Fruit fly (Drosophila melanogaster) whole organism, pupa: ENCODE measurements around the gene Cchl.

Source experiments
- CG10348 ChIP-seq: fragments of 200-800 bp; sonication (Bioruptor generic); IDR thresholded peaks from 2 replicates; pipeline ENCODE4 v1.3.6; 2022; ENCODE audit warnings: missing biosample characterization, missing genetic modification characterization
- CG12605 ChIP-seq: fragments of 200-800 bp; sonication (Bioruptor generic); IDR thresholded peaks from 2 replicates; pipeline ENCODE4 v1.3.6; 2022; ENCODE audit warnings: missing biosample characterization, missing genetic modification characterization
- CG13204 ChIP-seq: fragments of 200-800 bp; sonication (Bioruptor generic); optimal IDR thresholded peaks from 2 replicates; lab custom pipeline; 2018; ENCODE audit warnings: missing biosample characterization, mild to moderate bottlenecking, missing genetic modification characterization, moderate library complexity
- CG14655 ChIP-seq: fragments of 200-800 bp; sonication (Bioruptor generic); optimal IDR thresholded peaks from 3 replicates; lab custom pipeline; 2017; ENCODE audit warnings: mild to moderate bottlenecking, missing biosample characterization, missing genetic modification reagents, missing genetic modification characterization
- CG15710 ChIP-seq: fragments of 200-800 bp; sonication (Bioruptor generic); optimal IDR thresholded peaks from 2 replicates; lab custom pipeline; 2018; ENCODE audit warnings: missing biosample characterization, mild to moderate bottlenecking, missing genetic modification characterization, moderate library complexity
- CG17806 ChIP-seq: fragments of 200-800 bp; sonication (Bioruptor generic); optimal IDR thresholded peaks from 2 replicates; lab custom pipeline; 2018; ENCODE audit warnings: missing biosample characterization, mild to moderate bottlenecking, missing genetic modification characterization, moderate library complexity
- CG32121 ChIP-seq: fragments of 200-800 bp; sonication (Bioruptor generic); IDR thresholded peaks from 2 replicates; pipeline ENCODE4 v1.3.6; 2022; ENCODE audit warnings: missing biosample characterization, missing genetic modification characterization
- CG34367 ChIP-seq: fragments of 200-800 bp; sonication (Bioruptor generic); optimal IDR thresholded peaks from 2 replicates; lab custom pipeline; 2018; ENCODE audit warnings: missing biosample characterization, mild to moderate bottlenecking, missing genetic modification characterization
- CG4496 ChIP-seq: fragments of 200-800 bp; sonication (Bioruptor generic); IDR thresholded peaks from 3 replicates; pipeline ENCODE4 v1.3.6; 2022; ENCODE audit warnings: missing biosample characterization, missing genetic modification characterization
- CG8159 ChIP-seq: fragments of 200-800 bp; sonication (Bioruptor generic); optimal IDR thresholded peaks from 3 replicates; lab custom pipeline; 2018; ENCODE audit warnings: missing biosample characterization, mild to moderate bottlenecking, missing genetic modification characterization, moderate library complexity
- CG8301 ChIP-seq: fragments of 200-800 bp; sonication (Bioruptor generic); optimal IDR thresholded peaks from 2 replicates; lab custom pipeline; 2018; ENCODE audit warnings: missing biosample characterization, mild to moderate bottlenecking, missing genetic modification characterization
- CG9948 ChIP-seq: fragments of 200-800 bp; sonication (Bioruptor generic); optimal IDR thresholded peaks from 2 replicates; lab custom pipeline; 2018; ENCODE audit warnings: missing biosample characterization, mild to moderate bottlenecking, missing genetic modification characterization, moderate library complexity
- D1 ChIP-seq: fragments of 200-800 bp; sonication (Bioruptor generic); optimal IDR thresholded peaks from 2 replicates; lab custom pipeline; 2018; ENCODE audit warnings: missing biosample characterization, mild to moderate bottlenecking, missing genetic modification characterization, moderate library complexity
- EcR ChIP-seq: fragments of 200-800 bp; sonication (Bioruptor generic); optimal IDR thresholded peaks from 3 replicates; lab custom pipeline; 2019; ENCODE audit warnings: missing biosample characterization, missing genetic modification characterization, mild to moderate bottlenecking, moderate library complexity, missing genetic modification reagents
- Ets98B ChIP-seq: fragments of 200-800 bp; sonication (Bioruptor generic); IDR thresholded peaks from 2 replicates; pipeline ENCODE4 v1.3.6; 2022; ENCODE audit warnings: missing biosample characterization, missing genetic modification characterization
- Pif1A ChIP-seq: fragments of 200-800 bp; sonication (Bioruptor generic); optimal IDR thresholded peaks from 3 replicates; lab custom pipeline; 2016; ENCODE audit warnings: missing biosample characterization, missing genetic modification characterization
- Pif1B ChIP-seq: fragments of 200-800 bp; sonication (Bioruptor generic); optimal IDR thresholded peaks from 3 replicates; lab custom pipeline; 2016; ENCODE audit warnings: missing biosample characterization, missing genetic modification characterization
- Snoo ChIP-seq: fragments of 200-800 bp; sonication (Bioruptor generic); optimal IDR thresholded peaks from 3 replicates; lab custom pipeline; 2017; ENCODE audit warnings: missing biosample characterization, mild to moderate bottlenecking, missing genetic modification characterization, inconsistent platforms
- fd96Ca ChIP-seq: fragments of 200-800 bp; sonication (Bioruptor generic); IDR thresholded peaks from 3 replicates; pipeline ENCODE4 v1.3.6; 2022; ENCODE audit warnings: missing biosample characterization, missing genetic modification characterization
- gl ChIP-seq: fragments of 200-800 bp; sonication (Bioruptor generic); optimal IDR thresholded peaks from 2 replicates; lab custom pipeline; 2018; ENCODE audit warnings: missing biosample characterization, mild to moderate bottlenecking, missing genetic modification characterization
- rn ChIP-seq: fragments of 200-800 bp; sonication (Bioruptor generic); IDR thresholded peaks from 2 replicates; pipeline ENCODE4 v1.3.6; 2022; ENCODE audit warnings: missing biosample characterization, missing genetic modification characterization

Cchl gene

dm6 chr3R:22035552-22035951 is 8.3 kb upstream of the Cchl start:
- no peak for TF ChIP-seq gl
- TF ChIP-seq EcR = peak; percentile 39

dm6 chr3R:22034160-22034742 is 7.0 kb upstream of the Cchl start, which contains the start of the genes CG45099, CG6015, pit and Fadd:
TSS of gene CG45099 (minus strand) at chr3R:22034286.
TSS of gene CG6015 (minus strand) at chr3R:22034286.
TSS of gene pit (plus strand) at chr3R:22034298.
TSS of gene Fadd (plus strand) at chr3R:22034455.
- TF ChIP-seq CG15710 (tag; lab: Kevin White, UChicago) = no peak
- no peak for TF ChIP-seq CG34367
- TF ChIP-seq, all 21 proteins: peak for 0

dm6 chr3R:22031738-22032137 is 4.5 kb upstream of the Cchl start, which contains the start of gene CG13409:
TSS of gene CG13409 (minus strand) at chr3R:22031900.
- no peak for TF ChIP-seq Ets98B (GFP tag; lab: Robert Waterston, UW)
- TF ChIP-seq CG12605 = no peak
- no peak for TF ChIP-seq EcR
- TF ChIP-seq D1 (tag; lab: Kevin White, UChicago) = no peak
- no peak for TF ChIP-seq CG15710 (tag; lab: Kevin White, UChicago)
- no peak for TF ChIP-seq gl
- TF ChIP-seq Snoo (tag; lab: Kevin White, UChicago) = no peak
- no peak for TF ChIP-seq CG14655 (GFP tag; lab: Kevin White, UChicago)
- no peak for TF ChIP-seq Pif1B (GFP tag; lab: Kevin White, UChicago)
- no peak for TF ChIP-seq CG17806 (tag; lab: Kevin White, UChicago)
- TF ChIP-seq CG13204 (GFP tag; lab: Kevin White, UChicago) = no peak
- TF ChIP-seq CG10348 = no peak

dm6 chr3R:22027743-22028099 is 441 bp upstream of the Cchl start:
- TF ChIP-seq gl (no peak), CG4496 (GFP tag; lab: Robert Waterston, UW) (no peak), fd96Ca (GFP tag; lab: Robert Waterston, UW) (no peak), CG15710 (tag; lab: Kevin White, UChicago) (no peak), CG12605 (no peak)

dm6 chr3R:22025320-22025719 is 2.0 kb downstream of the Cchl start, which contains the start of gene CG6028:
TSS of gene CG6028 (minus strand) at chr3R:22025506.
- no peak for TF ChIP-seq CG8301 (tag; lab: Kevin White, UChicago)
- peak; percentile 14 for TF ChIP-seq Snoo (tag; lab: Kevin White, UChicago)
- no peak for TF ChIP-seq rn (GFP tag; lab: Robert Waterston, UW)
- no peak for TF ChIP-seq CG12605
- TF ChIP-seq CG8159 (tag; lab: Kevin White, UChicago) = no peak
- no peak for TF ChIP-seq fd96Ca (GFP tag; lab: Robert Waterston, UW)
- TF ChIP-seq Pif1B (GFP tag; lab: Kevin White, UChicago) = no peak
- TF ChIP-seq CG4496 (GFP tag; lab: Robert Waterston, UW) = peak; percentile 40; the same call in 1 of the 3 replicates
- no peak for TF ChIP-seq CG9948 (tag; lab: Kevin White, UChicago)
- TF ChIP-seq CG32121 (GFP tag; lab: Robert Waterston, UW) = no peak
- TF ChIP-seq Ets98B (GFP tag; lab: Robert Waterston, UW) = peak; percentile 28; the same call in 1 of the 2 replicates
- no peak for TF ChIP-seq gl
- no peak for TF ChIP-seq CG13204 (GFP tag; lab: Kevin White, UChicago)
- no peak for TF ChIP-seq EcR
- peak; percentile 6 for TF ChIP-seq CG17806 (tag; lab: Kevin White, UChicago)

- TF ChIP-seq CG34367 (peak; percentile 8), EcR (no peak), CG15710 (tag; lab: Kevin White, UChicago) (peak; percentile 20), rn (GFP tag; lab: Robert Waterston, UW) (no peak), CG4496 (GFP tag; lab: Robert Waterston, UW) (peak; percentile 26; the same call in 1 of the 3 replicates), CG8159 (tag; lab: Kevin White, UChicago) (peak; percentile 32)
These were observed 4.1 kb downstream of the Cchl start, which contains the start of the genes Mitofilin and mRpL35 for dm6 chr3R:22023041-22023626. TSS of gene Mitofilin (minus strand) at chr3R:22023335. TSS of gene mRpL35 (plus strand) at chr3R:22023527.

dm6 chr3R:22022623-22023022 is 4.7 kb downstream of the Cchl start:
- TF ChIP-seq Ets98B (GFP tag; lab: Robert Waterston, UW) (no peak), gl (no peak), Pif1A (no peak), CG32121 (GFP tag; lab: Robert Waterston, UW) (no peak), rn (GFP tag; lab: Robert Waterston, UW) (no peak), CG8159 (tag; lab: Kevin White, UChicago) (no peak)
